Worm (Caenorhabditis elegans) whole organism, young adult: ENCODE results near the gene gdh-1.

Experiments
- B0019.2 ChIP-seq: fragments of 200-800 bp; sonication (Bioruptor generic); conservative IDR thresholded peaks from 2 replicates; pipeline ENCODE4 v1.3.6; 2022; ENCODE audit warnings: missing genetic modification reagents, missing genetic modification characterization, missing compliant biosample characterization
- C06A6.2 ChIP-seq: fragments of 200-800 bp; sonication (Bioruptor generic); conservative IDR thresholded peaks from 2 replicates; pipeline ENCODE4 v1.3.6; 2022; ENCODE audit warnings: missing genetic modification characterization, missing compliant biosample characterization
- D2030.7 ChIP-seq: fragments of 200-800 bp; sonication (Bioruptor generic); IDR thresholded peaks from 2 replicates; pipeline ENCODE4 v1.3.6; 2022; ENCODE audit warnings: missing genetic modification reagents, missing genetic modification characterization, missing compliant biosample characterization
- F10E7.11 ChIP-seq: sonication (generic microtip); optimal IDR thresholded peaks from 2 replicates; lab custom pipeline; 2017; ENCODE audit warnings: mild to moderate bottlenecking, missing genetic modification characterization, moderate library complexity, missing compliant biosample characterization
- F23B12.7 ChIP-seq: sonication (generic microtip); optimal IDR thresholded peaks from 2 replicates; lab custom pipeline; 2017; ENCODE audit warnings: missing genetic modification characterization, mild to moderate bottlenecking, missing compliant biosample characterization, antibody characterized with exemption, moderate library complexity; ENCODE audit not compliant: insufficient read depth
- F52B5.7 ChIP-seq: sonication (generic microtip); optimal IDR thresholded peaks from 2 replicates; lab custom pipeline; 2016; ENCODE audit warnings: mild to moderate bottlenecking, missing genetic modification characterization, missing compliant biosample characterization
- K12H6.12 ChIP-seq: fragments of 200-800 bp; sonication (Bioruptor generic); optimal IDR thresholded peaks from 2 replicates; lab custom pipeline; 2018; ENCODE audit warnings: mild to moderate bottlenecking, missing genetic modification characterization, missing compliant biosample characterization
- T07F8.4 ChIP-seq: sonication (generic microtip); optimal IDR thresholded peaks from 2 replicates; lab custom pipeline; 2016; ENCODE audit warnings: mild to moderate bottlenecking, missing genetic modification characterization, moderate library complexity, missing compliant biosample characterization
- Y56A3A.18 ChIP-seq: fragments of 200-800 bp; sonication (Bioruptor generic); IDR thresholded peaks from 2 replicates; pipeline ENCODE4 v1.3.6; 2022; ENCODE audit warnings: missing genetic modification reagents, missing genetic modification characterization, missing compliant biosample characterization
- Y79H2A.3 ChIP-seq: fragments of 200-800 bp; sonication (Bioruptor generic); conservative IDR thresholded peaks from 2 replicates; pipeline ENCODE4 v1.3.6; 2022; ENCODE audit warnings: missing genetic modification reagents, missing genetic modification characterization, missing compliant biosample characterization
- ZK185.1 ChIP-seq: sonication (generic microtip); optimal IDR thresholded peaks from 2 replicates; lab custom pipeline; 2016; ENCODE audit warnings: mild to moderate bottlenecking, missing genetic modification characterization, missing compliant biosample characterization; ENCODE audit not compliant: poor library complexity, severe bottlenecking
- ama-1 ChIP-seq, 3 experiments: fragments of 150-350 bp in 1 of 3; sonication (generic microtip) in 2 of 3; optimal IDR thresholded peaks; 2 replicates each; lab custom pipeline; 2014 to 2018; ENCODE audit warnings: missing biosample characterization in 2 of 3, missing genetic modification characterization in 2 of 3, missing genetic modification reagents in 2 of 3
- aptf-2 ChIP-seq: fragments of 200-800 bp; sonication (Bioruptor generic); conservative IDR thresholded peaks from 2 replicates; pipeline ENCODE4 v1.3.6; 2022; ENCODE audit warnings: missing genetic modification reagents, missing genetic modification characterization, missing compliant biosample characterization
- atf-7 ChIP-seq: sonication (generic microtip); optimal IDR thresholded peaks from 2 replicates; lab custom pipeline; 2017; ENCODE audit warnings: mild to moderate bottlenecking, missing genetic modification characterization, missing compliant biosample characterization
- athp-1 ChIP-seq: sonication (generic microtip); optimal IDR thresholded peaks from 2 replicates; lab custom pipeline; 2017; ENCODE audit warnings: mild to moderate bottlenecking, missing genetic modification characterization, missing compliant biosample characterization
- attf-3 ChIP-seq: fragments of 200-800 bp; sonication (Bioruptor generic); conservative IDR thresholded peaks from 2 replicates; pipeline ENCODE4 v1.3.6; 2022; ENCODE audit warnings: missing genetic modification reagents, missing genetic modification characterization, missing compliant biosample characterization
- attf-6 ChIP-seq: fragments of 200-800 bp; sonication (Bioruptor generic); IDR thresholded peaks from 2 replicates; pipeline ENCODE4 v1.3.6; 2022; ENCODE audit warnings: missing genetic modification reagents, missing genetic modification characterization, missing compliant biosample characterization
- bed-1 ChIP-seq: fragments of 200-800 bp; sonication (Bioruptor generic); IDR thresholded peaks from 2 replicates; pipeline ENCODE4 v1.3.6; 2022; ENCODE audit warnings: missing genetic modification reagents, missing genetic modification characterization, missing compliant biosample characterization
- cebp-2 ChIP-seq: fragments of 200-800 bp; sonication (Bioruptor generic); IDR thresholded peaks from 2 replicates; pipeline ENCODE4 v1.3.6; 2022; ENCODE audit warnings: missing genetic modification characterization, missing compliant biosample characterization
- ceh-100 ChIP-seq: fragments of 200-800 bp; sonication (Bioruptor generic); IDR thresholded peaks from 2 replicates; pipeline ENCODE4 v1.3.6; 2022; ENCODE audit warnings: missing genetic modification reagents, missing genetic modification characterization, missing compliant biosample characterization
- ceh-58 ChIP-seq: fragments of 200-800 bp; sonication (Bioruptor generic); IDR thresholded peaks from 2 replicates; pipeline ENCODE4 v1.3.6; 2022; ENCODE audit warnings: missing genetic modification characterization, missing compliant biosample characterization
- die-1 ChIP-seq: sonication (generic microtip); optimal IDR thresholded peaks from 2 replicates; lab custom pipeline; 2016; ENCODE audit warnings: missing genotype, mild to moderate bottlenecking, missing genetic modification characterization, missing compliant biosample characterization
- dpff-1 ChIP-seq: sonication (generic microtip); optimal IDR thresholded peaks from 2 replicates; lab custom pipeline; 2017; ENCODE audit warnings: mild to moderate bottlenecking, missing genetic modification characterization, missing compliant biosample characterization
- egrh-3 ChIP-seq: fragments of 200-800 bp; sonication (Bioruptor generic); IDR thresholded peaks from 2 replicates; pipeline ENCODE4 v1.3.6; 2022; ENCODE audit warnings: missing genetic modification reagents, missing genetic modification characterization, missing compliant biosample characterization
- ets-4 ChIP-seq: fragments of 200-800 bp; sonication (Bioruptor generic); optimal IDR thresholded peaks from 2 replicates; lab custom pipeline; 2018; ENCODE audit warnings: mild to moderate bottlenecking, missing genetic modification characterization, missing compliant biosample characterization
- gei-17 ChIP-seq: fragments of 200-800 bp; sonication (Bioruptor generic); optimal IDR thresholded peaks from 2 replicates; lab custom pipeline; 2018; ENCODE audit warnings: mild to moderate bottlenecking, missing genetic modification characterization, missing compliant biosample characterization
- him-1 ChIP-seq: sonication (generic microtip); optimal IDR thresholded peaks from 2 replicates; lab custom pipeline; 2016; ENCODE audit warnings: missing genotype, missing genetic modification reagents, missing genetic modification characterization, missing compliant biosample characterization
- hlh-12 ChIP-seq: sonication (generic microtip); optimal IDR thresholded peaks from 2 replicates; lab custom pipeline; 2016; ENCODE audit warnings: missing genetic modification characterization, missing compliant biosample characterization
- hmg-20 ChIP-seq: fragments of 200-800 bp; sonication (Bioruptor generic); IDR thresholded peaks from 2 replicates; pipeline ENCODE4 v1.3.6; 2022; ENCODE audit warnings: missing genetic modification reagents, missing genetic modification characterization, missing compliant biosample characterization
- hsf-1 ChIP-seq: fragments of 200-800 bp; sonication (Bioruptor generic); IDR thresholded peaks from 2 replicates; pipeline ENCODE4 v1.3.6; 2022; ENCODE audit warnings: missing genetic modification reagents, missing genetic modification characterization, missing compliant biosample characterization
- let-526 ChIP-seq: fragments of 200-800 bp; sonication (Bioruptor generic); IDR thresholded peaks from 2 replicates; pipeline ENCODE4 v1.3.6; 2022; ENCODE audit warnings: missing genetic modification reagents, missing genetic modification characterization, missing compliant biosample characterization
- lin-26 ChIP-seq: fragments of 200-800 bp; sonication (Bioruptor generic); IDR thresholded peaks from 2 replicates; pipeline ENCODE4 v1.3.6; 2022; ENCODE audit warnings: missing genetic modification reagents, missing genetic modification characterization, missing compliant biosample characterization
- lin-40 ChIP-seq: sonication (generic microtip); optimal IDR thresholded peaks from 2 replicates; lab custom pipeline; 2016; ENCODE audit warnings: missing genetic modification characterization, mild to moderate bottlenecking, missing compliant biosample characterization, missing genotype, missing genetic modification reagents
- lin-54 ChIP-seq: fragments of 200-800 bp; sonication (Bioruptor generic); optimal IDR thresholded peaks from 2 replicates; lab custom pipeline; 2018; ENCODE audit warnings: mild to moderate bottlenecking, missing genetic modification characterization, missing compliant biosample characterization
- lir-1 ChIP-seq: fragments of 200-800 bp; sonication (Bioruptor generic); conservative IDR thresholded peaks from 2 replicates; pipeline ENCODE4 v1.3.6; 2022; ENCODE audit warnings: missing genetic modification reagents, missing genetic modification characterization, missing compliant biosample characterization
- mcd-1 ChIP-seq: fragments of 200-800 bp; sonication (Bioruptor generic); IDR thresholded peaks from 2 replicates; pipeline ENCODE4 v1.3.6; 2022; ENCODE audit warnings: missing genetic modification reagents, missing genetic modification characterization, missing compliant biosample characterization
- mel-28 ChIP-seq: sonication (generic microtip); optimal IDR thresholded peaks from 2 replicates; lab custom pipeline; 2016; ENCODE audit warnings: borderline replicate concordance, mild to moderate bottlenecking, missing genetic modification characterization, missing compliant biosample characterization
- mxl-1 ChIP-seq: sonication (generic microtip); optimal IDR thresholded peaks from 2 replicates; lab custom pipeline; 2016; ENCODE audit warnings: missing genetic modification characterization, missing compliant biosample characterization
- nfya-1 ChIP-seq: sonication (generic microtip); optimal IDR thresholded peaks from 2 replicates; lab custom pipeline; 2017; ENCODE audit warnings: antibody characterized with exemption, missing compliant biosample characterization, missing genetic modification characterization, borderline replicate concordance; ENCODE audit not compliant: insufficient read depth
- nhr-120 ChIP-seq: fragments of 200-800 bp; sonication (Bioruptor generic); IDR thresholded peaks from 2 replicates; pipeline ENCODE4 v1.3.6; 2022; ENCODE audit warnings: missing genetic modification characterization, missing compliant biosample characterization
- nhr-179 ChIP-seq: sonication (generic microtip); optimal IDR thresholded peaks from 2 replicates; lab custom pipeline; 2016; ENCODE audit warnings: mild to moderate bottlenecking, missing genetic modification characterization, missing compliant biosample characterization
- nhr-90 ChIP-seq: sonication (generic microtip); optimal IDR thresholded peaks from 2 replicates; lab custom pipeline; 2016; ENCODE audit warnings: missing genotype, mild to moderate bottlenecking, missing genetic modification characterization, missing compliant biosample characterization
- sea-2 ChIP-seq: fragments of 200-800 bp; sonication (Bioruptor generic); IDR thresholded peaks from 2 replicates; pipeline ENCODE4 v1.3.6; 2022; ENCODE audit warnings: missing genetic modification characterization, missing compliant biosample characterization
- snpc-3.4 ChIP-seq: sonication (generic microtip); optimal IDR thresholded peaks from 2 replicates; lab custom pipeline; 2017; ENCODE audit warnings: missing genetic modification characterization, mild to moderate bottlenecking, missing compliant biosample characterization, antibody characterized with exemption, moderate library complexity, missing genotype, missing genetic modification reagents
- tbx-9 ChIP-seq: sonication (generic microtip); optimal IDR thresholded peaks from 2 replicates; lab custom pipeline; 2016; ENCODE audit warnings: borderline replicate concordance, missing genetic modification characterization, inconsistent platforms, missing compliant biosample characterization
- unc-130 ChIP-seq: sonication (generic microtip); optimal IDR thresholded peaks from 2 replicates; lab custom pipeline; 2016; ENCODE audit warnings: missing genetic modification reagents, missing genetic modification characterization, missing compliant biosample characterization
- ztf-18 ChIP-seq: sonication (generic microtip); optimal IDR thresholded peaks from 2 replicates; lab custom pipeline; 2016; ENCODE audit warnings: missing genotype, mild to moderate bottlenecking, missing genetic modification characterization, missing compliant biosample characterization
- ztf-22 ChIP-seq: fragments of 200-800 bp; sonication (Bioruptor generic); optimal IDR thresholded peaks from 2 replicates; lab custom pipeline; 2018; ENCODE audit warnings: mild to moderate bottlenecking, missing genetic modification characterization, moderate library complexity, missing compliant biosample characterization

Gene gdh-1

ce11 chrIV:11955592-11955991 lies 2.5 kb downstream of the gdh-1 start (continued):
- no peak for TF ChIP-seq egrh-3 (GFP tag; lab: Robert Waterston, UW)
- TF ChIP-seq F52B5.7 (tag; lab: Kevin White, UChicago), result peak; percentile 55
- TF ChIP-seq F23B12.7 (tag; lab: Kevin White, UChicago), result peak; percentile 8
- no peak for TF ChIP-seq B0019.2 (GFP tag; lab: Robert Waterston, UW)
- TF ChIP-seq mel-28 (tag; lab: Kevin White, UChicago), result no peak
- peak; percentile 57; the same call in 1 of the 2 replicates for TF ChIP-seq hsf-1 (GFP tag; lab: Robert Waterston, UW)
- TF ChIP-seq him-1 (tag; lab: Kevin White, UChicago), result no peak
- peak; percentile 51; the same call in 1 of the 2 replicates for TF ChIP-seq attf-6
- TF ChIP-seq cebp-2, result no peak
- peak; percentile 63; the same call in 1 of the 2 replicates for TF ChIP-seq C06A6.2 (GFP tag; lab: Robert Waterston, UW)
- TF ChIP-seq lir-1 (GFP tag; lab: Robert Waterston, UW), result no peak
- TF ChIP-seq nfya-1, result no peak
- TF ChIP-seq athp-1 (tag; lab: Kevin White, UChicago), result peak; percentile 19
- TF ChIP-seq nhr-179 (tag; lab: Kevin White, UChicago), result no peak
- TF ChIP-seq lin-40 (tag; lab: Kevin White, UChicago), result peak; percentile 58
- TF ChIP-seq tbx-9 (tag; lab: Kevin White, UChicago), result no peak
- TF ChIP-seq snpc-3.4 (tag; lab: Kevin White, UChicago), result peak; percentile 1
- no peak for TF ChIP-seq ceh-58 (GFP tag; lab: Robert Waterston, UW)
- no peak for TF ChIP-seq ceh-100
- TF ChIP-seq atf-7 (tag; lab: Kevin White, UChicago), result peak; percentile 92

ce11 chrIV:11956387-11956786 lies 3.3 kb downstream of the gdh-1 start:
- TF ChIP-seq F10E7.11 (tag; lab: Kevin White, UChicago) (no peak), K12H6.12 (tag; lab: Kevin White, UChicago) (peak; percentile 82), Y56A3A.18 (GFP tag; lab: Robert Waterston, UW) (no peak), Y79H2A.3 (GFP tag; lab: Robert Waterston, UW) (no peak), hlh-12 (tag; lab: Kevin White, UChicago) (no peak), lin-26 (GFP tag; lab: Robert Waterston, UW) (peak; percentile 82), attf-3 (GFP tag; lab: Robert Waterston, UW) (0 out of 2 replicates have a peak, but pooled peaks have one; percentile 13), bed-1 (GFP tag; lab: Robert Waterston, UW) (no peak), nhr-120 (GFP tag; lab: Robert Waterston, UW) (no peak), dpff-1 (tag; lab: Kevin White, UChicago) (peak; percentile 73), ztf-18 (tag; lab: Kevin White, UChicago) (peak; percentile 41), D2030.7 (GFP tag; lab: Robert Waterston, UW) (no peak), ets-4 (GFP tag; lab: Kevin White, UChicago) (peak; percentile 16), aptf-2 (GFP tag; lab: Robert Waterston, UW) (no peak), ZK185.1 (tag; lab: Kevin White, UChicago) (no peak), gei-17 (GFP tag; lab: Kevin White, UChicago) (peak; percentile 74), ztf-22 (GFP tag; lab: Kevin White, UChicago) (peak; percentile 91), let-526 (GFP tag; lab: Robert Waterston, UW) (peak; percentile 74; the same call in 1 of the 2 replicates), unc-130 (GFP tag; lab: Kevin White, UChicago) (no peak), nfya-1 (no peak), nhr-90 (tag; lab: Kevin White, UChicago) (peak; percentile 77), lin-54 (GFP tag; lab: Kevin White, UChicago) (peak; percentile 40), hmg-20 (GFP tag; lab: Robert Waterston, UW) (no peak), mel-28 (tag; lab: Kevin White, UChicago) (no peak), sea-2 (GFP tag; lab: Robert Waterston, UW) (peak; percentile 36; the same call in 1 of the 2 replicates), mxl-1 (tag; lab: Kevin White, UChicago) (peak; percentile 82), mcd-1 (GFP tag; lab: Robert Waterston, UW) (peak; percentile 70), die-1 (peak; percentile 82), T07F8.4 (tag; lab: Kevin White, UChicago) (no peak), ama-1 (optimal IDR thresholded peaks at IDR 0.05; lab: Kevin White, UChicago) (no peak), ama-1 (GFP tag; optimal IDR thresholded peaks at IDR 0.05; lab: Kevin White, UChicago) (no peak)
